Worm (Caenorhabditis elegans) whole organism, late embryonic: ENCODE results near the gene fbxc-12.

Source experiments
- F13H6.1 ChIP-seq: sonication (generic microtip); optimal IDR thresholded peaks from 2 replicates; lab custom pipeline; 2016; ENCODE audit warnings: missing genetic modification characterization, missing compliant biosample characterization
- ama-1 ChIP-seq: fragments of 150-350 bp; optimal IDR thresholded peaks from 2 replicates; lab custom pipeline; 2014
- ceh-14 ChIP-seq: sonication (generic microtip); optimal IDR thresholded peaks from 2 replicates; lab custom pipeline; 2016; ENCODE audit warnings: missing genotype, missing genetic modification characterization, missing compliant biosample characterization
- ceh-19 ChIP-seq: fragments of 200-800 bp; sonication (Bioruptor generic); optimal IDR thresholded peaks from 2 replicates; lab custom pipeline; 2018; ENCODE audit warnings: mild to moderate bottlenecking, missing genetic modification characterization, missing compliant biosample characterization
- dmd-4 ChIP-seq: sonication (generic microtip); optimal IDR thresholded peaks from 2 replicates; lab custom pipeline; 2016; ENCODE audit warnings: borderline replicate concordance, missing genetic modification characterization, missing compliant biosample characterization
- elt-2 ChIP-seq: sonication (generic microtip); optimal IDR thresholded peaks from 2 replicates; lab custom pipeline; 2016; ENCODE audit warnings: missing genetic modification reagents, missing genetic modification characterization, missing compliant biosample characterization
- fkh-10 ChIP-seq: fragments of 150-350 bp; optimal IDR thresholded peaks from 2 replicates; lab custom pipeline; 2014; ENCODE audit warnings: missing biosample characterization, missing genetic modification reagents, missing genetic modification characterization
- pag-3 ChIP-seq: sonication (generic microtip); optimal IDR thresholded peaks from 2 replicates; lab custom pipeline; 2016; ENCODE audit warnings: missing compliant biosample characterization, missing genetic modification characterization, borderline replicate concordance
- ref-2 ChIP-seq: sonication (generic microtip); optimal IDR thresholded peaks from 2 replicates; lab custom pipeline; 2016; ENCODE audit warnings: missing genetic modification characterization, missing compliant biosample characterization
- unc-42 ChIP-seq: sonication (generic microtip); optimal IDR thresholded peaks from 2 replicates; lab custom pipeline; 2016; ENCODE audit warnings: missing genotype, missing genetic modification characterization, missing compliant biosample characterization
- ztf-16 ChIP-seq: sonication (generic microtip); optimal IDR thresholded peaks from 2 replicates; lab custom pipeline; 2017; ENCODE audit warnings: missing genetic modification characterization, missing compliant biosample characterization

DNA sequence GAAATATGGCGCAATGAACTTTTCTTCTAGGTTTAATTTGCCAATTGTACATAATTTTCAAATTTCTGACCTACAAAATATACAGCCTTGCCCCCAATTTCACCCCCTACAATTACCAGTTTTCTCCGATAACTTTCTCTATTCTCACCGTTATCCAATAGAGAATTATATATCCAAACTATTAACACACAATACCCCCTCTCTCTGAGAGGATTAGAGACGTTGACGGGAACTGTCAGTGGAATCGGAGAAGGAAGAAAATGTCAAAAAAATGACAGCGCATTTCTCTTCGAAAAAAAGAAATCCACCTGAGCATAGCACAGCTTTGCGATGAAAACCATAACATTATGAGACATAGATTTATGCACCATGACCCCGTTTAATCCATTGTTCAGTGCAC lies 48.1 kb downstream of the fbxc-12 start:
- no peak for TF ChIP-seq pag-3 (tag; lab: Kevin White, UChicago)
- TF ChIP-seq fkh-10 (GFP tag; lab: Kevin White, UChicago), result no peak
- TF ChIP-seq ama-1 (lab: Kevin White, UChicago), result no peak
- no peak for TF ChIP-seq ref-2 (tag; lab: Kevin White, UChicago)
- TF ChIP-seq elt-2, result no peak
- TF ChIP-seq dmd-4 (tag; lab: Kevin White, UChicago), result no peak
- TF ChIP-seq ztf-16 (tag; lab: Kevin White, UChicago), result no peak
- TF ChIP-seq F13H6.1, result no peak
- TF ChIP-seq ceh-14 (tag; lab: Kevin White, UChicago), result no peak
- no peak for TF ChIP-seq unc-42 (tag; lab: Kevin White, UChicago)
- no peak for TF ChIP-seq ceh-19 (GFP tag; lab: Kevin White, UChicago)
